Fruit fly (Drosophila melanogaster) whole organism, embryonic: ENCODE data around the gene T48.

Experiments used
- CG5953 ChIP-seq: fragments of 200-800 bp; sonication (Bioruptor generic); IDR thresholded peaks from 2 replicates; pipeline ENCODE4 v1.3.6; 2022; ENCODE audit warnings: missing biosample characterization, missing genetic modification characterization
- E2f1 ChIP-seq: fragments of 200-800 bp; sonication (Bioruptor generic); IDR thresholded peaks from 2 replicates; pipeline ENCODE4 v1.3.6; 2022; ENCODE audit warnings: missing biosample characterization, missing genetic modification characterization
- H2.0 ChIP-seq: fragments of 200-800 bp; sonication (Bioruptor generic); IDR thresholded peaks from 2 replicates; pipeline ENCODE4 v1.3.6; 2022; ENCODE audit warnings: missing biosample characterization, missing genetic modification characterization
- HmgD ChIP-seq: fragments of 200-800 bp; sonication (Bioruptor generic); optimal IDR thresholded peaks from 3 replicates; lab custom pipeline; 2016; ENCODE audit warnings: missing biosample characterization, missing genetic modification characterization
- Rfx ChIP-seq: fragments of 200-800 bp; sonication (Bioruptor generic); IDR thresholded peaks from 2 replicates; pipeline ENCODE4 v1.3.6; 2022; ENCODE audit warnings: missing biosample characterization, missing genetic modification characterization
- Six4 ChIP-seq: fragments of 200-800 bp; sonication (Bioruptor generic); optimal IDR thresholded peaks from 2 replicates; lab custom pipeline; 2016; ENCODE audit warnings: missing biosample characterization, missing genetic modification characterization
- ap ChIP-seq: fragments of 200-800 bp; sonication (Bioruptor generic); IDR thresholded peaks from 2 replicates; pipeline ENCODE4 v1.3.6; 2022; ENCODE audit warnings: missing biosample characterization, missing genetic modification characterization
- cwo ChIP-seq: fragments of 200-800 bp; sonication (Bioruptor generic); optimal IDR thresholded peaks from 3 replicates; lab custom pipeline; 2017; ENCODE audit warnings: missing biosample characterization, missing genetic modification characterization, mild to moderate bottlenecking, moderate library complexity, missing genetic modification reagents

DNA sequence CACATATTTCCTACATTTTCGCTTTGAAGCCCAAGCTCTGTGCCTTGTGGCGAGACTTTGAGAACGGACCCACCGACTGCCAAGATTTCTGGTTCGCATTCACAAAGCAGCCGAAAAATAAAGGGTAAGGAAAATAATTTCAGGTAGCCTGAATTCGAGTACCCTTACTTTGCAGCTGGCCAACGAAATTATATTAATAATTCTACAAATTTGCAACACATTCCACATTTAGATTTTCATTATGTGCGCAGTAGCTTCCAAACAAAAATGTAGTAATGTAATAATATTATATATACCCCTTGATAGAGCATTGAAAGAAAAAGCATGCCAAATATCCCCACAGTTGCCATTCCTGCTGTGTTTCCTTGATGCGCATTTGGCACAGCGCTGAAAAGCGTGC, 35.1 kb upstream of the T48 start:
- TF ChIP-seq E2f1 (GFP tag; lab: Robert Waterston, UW) = no peak
- no peak for TF ChIP-seq Rfx (GFP tag; lab: Robert Waterston, UW)
- TF ChIP-seq HmgD (GFP tag; lab: Kevin White, UChicago) = no peak
- TF ChIP-seq H2.0 (GFP tag; lab: Robert Waterston, UW) = no peak
- no peak for TF ChIP-seq ap (GFP tag; lab: Robert Waterston, UW)
- TF ChIP-seq CG5953 (GFP tag; lab: Robert Waterston, UW) = no peak
- TF ChIP-seq Six4 (GFP tag; lab: Kevin White, UChicago) = no peak
- TF ChIP-seq cwo = no peak
